Worm (Caenorhabditis elegans): ENCODE data around the gene mec-12.

ce11 chrIII:3165309-3165708, 26.3 kb upstream of the mec-12 start, which contains the start of gene R148.5:
- TF ChIP-seq aly-2 (tag; optimal IDR thresholded peaks at IDR 0.05) (no peak), tbx-2 (tag; optimal IDR thresholded peaks at IDR 0.05) (no peak), unc-98 (GFP tag; IDR thresholded peaks at IDR 0.05) (no peak), ceh-88 (GFP tag; IDR thresholded peaks at IDR 0.05) (no peak), skn-1 (tag; optimal IDR thresholded peaks at IDR 0.05) (no peak), lin-13 (GFP tag; optimal IDR thresholded peaks at IDR 0.05) (no peak), elt-3 (tag; optimal IDR thresholded peaks at IDR 0.05) (no peak), zag-1 (tag; optimal IDR thresholded peaks at IDR 0.05) (no peak), lin-14 (GFP tag; optimal IDR thresholded peaks at IDR 0.05) (no peak), zip-4 (GFP tag; optimal IDR thresholded peaks at IDR 0.05) (no peak), unc-62 (GFP tag; optimal IDR thresholded peaks at IDR 0.05) (no peak)

Measured in whole organism, L1 larva.